Worm (Caenorhabditis elegans) whole organism, late embryonic: ENCODE measurements around the gene lag-2.

Experiments used
- C08G9.2 ChIP-seq: sonication (generic microtip); optimal IDR thresholded peaks from 2 replicates; lab custom pipeline; 2016; ENCODE audit warnings: mild to moderate bottlenecking, missing genetic modification characterization, moderate library complexity, missing compliant biosample characterization
- K02D7.2 ChIP-seq: sonication (generic microtip); optimal IDR thresholded peaks from 2 replicates; lab custom pipeline; 2017; ENCODE audit warnings: mild to moderate bottlenecking, missing genetic modification characterization, missing compliant biosample characterization
- Y22D7AL.16 ChIP-seq: sonication (generic microtip); optimal IDR thresholded peaks from 2 replicates; lab custom pipeline; 2016; ENCODE audit warnings: missing genetic modification characterization, missing compliant biosample characterization
- ceh-18 ChIP-seq: sonication (generic microtip); optimal IDR thresholded peaks from 2 replicates; lab custom pipeline; 2016; ENCODE audit warnings: missing genetic modification characterization, missing compliant biosample characterization
- ceh-31 ChIP-seq: sonication (generic microtip); optimal IDR thresholded peaks from 2 replicates; lab custom pipeline; 2016; ENCODE audit warnings: missing genetic modification characterization, missing compliant biosample characterization
- ceh-45 ChIP-seq: fragments of 200-800 bp; sonication (Bioruptor generic); IDR thresholded peaks from 2 replicates; pipeline ENCODE4 v1.3.6; 2022; ENCODE audit warnings: missing genetic modification reagents, missing genetic modification characterization, missing compliant biosample characterization
- hlh-8 ChIP-seq: sonication (generic microtip); optimal IDR thresholded peaks from 2 replicates; lab custom pipeline; 2016; ENCODE audit warnings: missing genotype, missing genetic modification characterization, missing compliant biosample characterization
- odd-2 ChIP-seq: sonication (generic microtip); optimal IDR thresholded peaks from 2 replicates; lab custom pipeline; 2017; ENCODE audit warnings: antibody characterized with exemption, mild to moderate bottlenecking, missing genetic modification characterization, missing compliant biosample characterization
- pag-3 ChIP-seq: sonication (generic microtip); optimal IDR thresholded peaks from 2 replicates; lab custom pipeline; 2016; ENCODE audit warnings: missing compliant biosample characterization, missing genetic modification characterization, borderline replicate concordance
- sox-2 ChIP-seq: fragments of 200-800 bp; sonication (Bioruptor generic); IDR thresholded peaks from 2 replicates; pipeline ENCODE4 v1.3.6; 2022; ENCODE audit warnings: missing genetic modification reagents, missing genetic modification characterization, missing compliant biosample characterization
- ttx-3 ChIP-seq: sonication (generic microtip); optimal IDR thresholded peaks from 2 replicates; lab custom pipeline; 2016; ENCODE audit warnings: missing genetic modification reagents, missing genetic modification characterization, missing compliant biosample characterization

The lag-2 gene

DNA sequence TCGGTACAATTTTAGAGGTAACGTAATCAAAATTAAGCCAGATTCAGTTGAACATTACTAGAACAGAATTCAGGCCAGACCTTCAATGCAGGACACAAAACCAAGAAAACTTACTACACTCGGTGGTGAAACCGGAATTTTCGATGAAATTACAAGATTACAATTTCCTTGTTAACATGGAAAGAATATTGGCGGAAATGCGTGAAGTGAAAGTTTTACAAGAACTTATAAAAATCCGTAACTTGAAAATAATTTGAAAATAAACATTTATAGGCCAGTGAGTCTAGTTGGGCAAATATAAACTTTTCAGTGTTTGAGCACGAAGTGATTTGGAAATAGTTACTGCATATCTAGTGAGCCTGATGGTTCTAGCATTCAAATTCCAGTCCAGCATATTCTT is 46.7 kb downstream of the lag-2 start, which contains the start of gene K08D9.6:
K08D9.6 (minus strand) TSS at position 101 of the 400 bp plus-strand sequence.
- no peak for TF ChIP-seq Y22D7AL.16 (tag; lab: Kevin White, UChicago)
- TF ChIP-seq ceh-31 (tag; lab: Kevin White, UChicago) = no peak

DNA sequence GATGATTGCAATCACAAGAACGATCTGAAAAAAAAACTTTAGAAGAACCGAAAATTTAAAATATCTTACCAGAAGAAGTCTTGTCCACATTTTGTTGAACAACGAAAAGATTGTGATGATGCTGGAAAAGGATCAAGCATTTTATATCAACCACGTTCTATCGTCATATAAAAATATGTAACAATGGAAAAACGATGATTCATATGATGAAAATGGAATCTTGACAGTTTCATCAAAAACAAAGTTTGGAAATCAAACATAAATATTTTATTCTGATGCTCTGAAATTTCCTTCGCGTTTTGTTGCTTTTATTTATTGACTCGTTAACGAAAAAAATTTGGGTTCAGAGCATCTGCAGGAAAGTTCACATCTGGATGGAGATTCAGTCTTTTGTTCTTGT is 48.5 kb downstream of the lag-2 start, which contains the start of the genes K08D9.9 and str-16:
K08D9.9 (minus strand) TSS at position 101 of the 400 bp plus-strand sequence.
str-16 (plus strand) TSS at position 266 of the 400 bp plus-strand sequence.
- no peak for TF ChIP-seq pag-3 (tag; lab: Kevin White, UChicago)
- TF ChIP-seq sox-2 (GFP tag; lab: Robert Waterston, UW) = no peak
- no peak for TF ChIP-seq ceh-45 (GFP tag; lab: Robert Waterston, UW)
- no peak for TF ChIP-seq C08G9.2 (tag; lab: Kevin White, UChicago)
- no peak for TF ChIP-seq odd-2 (tag; lab: Kevin White, UChicago)
- TF ChIP-seq ttx-3 (tag; lab: Kevin White, UChicago) = no peak
- no peak for TF ChIP-seq hlh-8
- no peak for TF ChIP-seq K02D7.2 (tag; lab: Kevin White, UChicago)
- no peak for TF ChIP-seq ceh-18 (tag; lab: Kevin White, UChicago)
- TF ChIP-seq, all 69 proteins: peak for 0
